Worm (Caenorhabditis elegans) whole organism, young adult: ENCODE measurements around the gene T05C1.1.

ENCODE experiments used
- F23B12.7 ChIP-seq: sonication (generic microtip); optimal IDR thresholded peaks from 2 replicates; lab custom pipeline; 2017; ENCODE audit warnings: missing genetic modification characterization, mild to moderate bottlenecking, missing compliant biosample characterization, antibody characterized with exemption, moderate library complexity; ENCODE audit not compliant: insufficient read depth
- Y67H2A.10 ChIP-seq: fragments of 200-800 bp; sonication (Bioruptor generic); conservative IDR thresholded peaks from 2 replicates; pipeline ENCODE4 v1.3.6; 2022; ENCODE audit warnings: missing genetic modification reagents, missing genetic modification characterization, missing compliant biosample characterization
- dpl-1 ChIP-seq: fragments of 150-350 bp; optimal IDR thresholded peaks from 2 replicates; lab custom pipeline; 2014; ENCODE audit warnings: missing biosample characterization, missing genetic modification reagents, missing genetic modification characterization
- repo-1 ChIP-seq: sonication (generic microtip); optimal IDR thresholded peaks from 2 replicates; lab custom pipeline; 2017; ENCODE audit warnings: mild to moderate bottlenecking, missing genetic modification characterization, missing compliant biosample characterization

- TF ChIP-seq dpl-1 (GFP tag; lab: Kevin White, UChicago) (no peak), F23B12.7 (tag; lab: Kevin White, UChicago) (no peak), repo-1 (tag; lab: Kevin White, UChicago) (no peak), Y67H2A.10 (GFP tag; lab: Robert Waterston, UW) (no peak)
Measured at ce11 chrII:4517254-4517653, 38.9 kb downstream of the T05C1.1 start.
